Worm (Caenorhabditis elegans) whole organism, L2 larva: ENCODE data around the gene F40F8.5.

Source experiments
- C34F6.9 ChIP-seq: fragments of 150-350 bp; optimal IDR thresholded peaks from 2 replicates; lab custom pipeline; 2014; ENCODE audit warnings: missing biosample characterization, missing genetic modification characterization
- F13H6.1 ChIP-seq: sonication (generic microtip); optimal IDR thresholded peaks from 2 replicates; lab custom pipeline; 2016; ENCODE audit warnings: missing genetic modification characterization, missing compliant biosample characterization
- R02D3.7 ChIP-seq: fragments of 150-350 bp; optimal IDR thresholded peaks from 2 replicates; lab custom pipeline; 2014; ENCODE audit warnings: missing biosample characterization, missing genetic modification characterization
- Y55F3AM.14 ChIP-seq: fragments of 200-800 bp; sonication (Bioruptor generic); optimal IDR thresholded peaks from 2 replicates; lab custom pipeline; 2018; ENCODE audit warnings: mild to moderate bottlenecking, missing genetic modification characterization, missing compliant biosample characterization
- ZK546.5 ChIP-seq: sonication (generic microtip); optimal IDR thresholded peaks from 2 replicates; lab custom pipeline; 2017; ENCODE audit warnings: missing biosample characterization, missing genetic modification characterization
- alr-1 ChIP-seq: fragments of 150-350 bp; optimal IDR thresholded peaks from 2 replicates; lab custom pipeline; 2014; ENCODE audit warnings: missing biosample characterization, missing genetic modification characterization
- aly-2 ChIP-seq: fragments of 150-350 bp; optimal IDR thresholded peaks from 2 replicates; lab custom pipeline; 2014; ENCODE audit warnings: missing biosample characterization, missing genetic modification characterization
- ama-1 ChIP-seq: fragments of 150-350 bp; optimal IDR thresholded peaks from 2 replicates; lab custom pipeline; 2018; ENCODE audit warnings: inconsistent platforms
- blmp-1 ChIP-seq: sonication (generic microtip); optimal IDR thresholded peaks from 2 replicates; lab custom pipeline; 2017; ENCODE audit warnings: missing genetic modification characterization, mild to moderate bottlenecking, missing compliant biosample characterization, antibody characterized with exemption, moderate library complexity; ENCODE audit not compliant: insufficient read depth
- ceh-16 ChIP-seq: fragments of 150-350 bp; optimal IDR thresholded peaks from 2 replicates; lab custom pipeline; 2014; ENCODE audit warnings: missing biosample characterization, missing genetic modification characterization
- ceh-82 ChIP-seq: fragments of 150-350 bp; optimal IDR thresholded peaks from 2 replicates; lab custom pipeline; 2014; ENCODE audit warnings: missing biosample characterization, missing genetic modification characterization
- crh-2 ChIP-seq: sonication (generic microtip); optimal IDR thresholded peaks from 2 replicates; lab custom pipeline; 2017; ENCODE audit warnings: missing biosample characterization, missing genetic modification characterization
- dmd-4 ChIP-seq: sonication (generic microtip); optimal IDR thresholded peaks from 2 replicates; lab custom pipeline; 2017; ENCODE audit warnings: missing biosample characterization, missing genetic modification characterization
- egl-27 ChIP-seq: sonication (generic microtip); optimal IDR thresholded peaks from 3 replicates; lab custom pipeline; 2017; ENCODE audit warnings: missing biosample characterization, missing genetic modification reagents, missing genetic modification characterization
- elt-1 ChIP-seq: fragments of 150-350 bp; optimal IDR thresholded peaks from 2 replicates; lab custom pipeline; 2014; ENCODE audit warnings: missing biosample characterization, missing genetic modification characterization
- elt-3 ChIP-seq: sonication (generic microtip); optimal IDR thresholded peaks from 2 replicates; lab custom pipeline; 2017; ENCODE audit warnings: missing biosample characterization, missing genetic modification characterization
- fos-1 ChIP-seq: fragments of 150-350 bp; optimal IDR thresholded peaks from 2 replicates; lab custom pipeline; 2014; ENCODE audit warnings: missing biosample characterization, missing genetic modification characterization
- gmeb-1 ChIP-seq: fragments of 150-350 bp; optimal IDR thresholded peaks from 2 replicates; lab custom pipeline; 2014; ENCODE audit warnings: missing biosample characterization, missing genetic modification characterization
- lin-11 ChIP-seq: fragments of 150-350 bp; sonication (generic microtip); optimal IDR thresholded peaks from 2 replicates; lab custom pipeline; 2014; ENCODE audit warnings: missing biosample characterization, missing genetic modification characterization, inconsistent platforms, mixed read lengths
- lin-13 ChIP-seq: fragments of 150-350 bp; optimal IDR thresholded peaks from 2 replicates; lab custom pipeline; 2014; ENCODE audit warnings: missing biosample characterization, missing genetic modification reagents, missing genetic modification characterization
- lin-39 ChIP-seq: fragments of 150-350 bp; optimal IDR thresholded peaks from 2 replicates; lab custom pipeline; 2014; ENCODE audit warnings: missing biosample characterization, missing genetic modification reagents, missing genetic modification characterization
- lsy-2 ChIP-seq, 2 experiments: fragments of 150-350 bp in 1 of 2; sonication (generic microtip) in 1 of 2; optimal IDR thresholded peaks; 2 replicates each; lab custom pipeline; 2014 to 2017; ENCODE audit warnings: missing biosample characterization in 2 of 2, missing genetic modification characterization in 2 of 2
- mab-5 ChIP-seq: fragments of 150-350 bp; optimal IDR thresholded peaks from 2 replicates; lab custom pipeline; 2014; ENCODE audit warnings: missing biosample characterization, missing genetic modification characterization
- mbf-1 ChIP-seq: sonication (generic microtip); optimal IDR thresholded peaks from 2 replicates; lab custom pipeline; 2017; ENCODE audit warnings: missing biosample characterization, missing genetic modification characterization
- mdl-1 ChIP-seq, 2 experiments: fragments of 150-350 bp in 1 of 2; sonication (generic microtip) in 1 of 2; optimal IDR thresholded peaks; 2 replicates each; lab custom pipeline; 2017; ENCODE audit warnings: missing biosample characterization in 2 of 2, missing genetic modification characterization in 2 of 2
- nhr-10 ChIP-seq: sonication (generic microtip); optimal IDR thresholded peaks from 2 replicates; lab custom pipeline; 2017; ENCODE audit warnings: missing biosample characterization, missing genetic modification characterization
- nhr-11 ChIP-seq: fragments of 150-350 bp; optimal IDR thresholded peaks from 2 replicates; lab custom pipeline; 2014; ENCODE audit warnings: missing biosample characterization, missing genetic modification characterization
- nhr-12 ChIP-seq: fragments of 150-350 bp; optimal IDR thresholded peaks from 2 replicates; lab custom pipeline; 2014; ENCODE audit warnings: missing biosample characterization, missing genetic modification characterization
- nhr-129 ChIP-seq: fragments of 150-350 bp; optimal IDR thresholded peaks from 2 replicates; lab custom pipeline; 2014; ENCODE audit warnings: missing biosample characterization, missing genetic modification characterization
- nhr-21 ChIP-seq: fragments of 150-350 bp; optimal IDR thresholded peaks from 2 replicates; lab custom pipeline; 2014; ENCODE audit warnings: missing biosample characterization, missing genetic modification characterization
- nhr-23 ChIP-seq: fragments of 150-350 bp; optimal IDR thresholded peaks from 2 replicates; lab custom pipeline; 2014; ENCODE audit warnings: missing biosample characterization, missing genetic modification reagents, missing genetic modification characterization
- nhr-237 ChIP-seq: fragments of 150-350 bp; optimal IDR thresholded peaks from 2 replicates; lab custom pipeline; 2014; ENCODE audit warnings: missing biosample characterization, missing genetic modification characterization
- nhr-25 ChIP-seq: fragments of 150-350 bp; sonication (generic microtip); optimal IDR thresholded peaks from 3 replicates; lab custom pipeline; 2014; ENCODE audit warnings: missing biosample characterization, missing genetic modification characterization
- nhr-6 ChIP-seq: fragments of 150-350 bp; optimal IDR thresholded peaks from 2 replicates; lab custom pipeline; 2014; ENCODE audit warnings: missing biosample characterization, missing genetic modification characterization
- nhr-77 ChIP-seq: fragments of 150-350 bp; optimal IDR thresholded peaks from 2 replicates; lab custom pipeline; 2014; ENCODE audit warnings: missing biosample characterization, missing genetic modification characterization
- peb-1 ChIP-seq: fragments of 150-350 bp; optimal IDR thresholded peaks from 2 replicates; lab custom pipeline; 2014; ENCODE audit warnings: missing biosample characterization, missing genetic modification characterization
- sem-4 ChIP-seq: fragments of 150-350 bp; optimal IDR thresholded peaks from 2 replicates; lab custom pipeline; 2014; ENCODE audit warnings: missing biosample characterization, missing genetic modification reagents, missing genetic modification characterization
- skn-1 ChIP-seq: sonication (generic microtip); optimal IDR thresholded peaks from 2 replicates; lab custom pipeline; 2017; ENCODE audit warnings: missing biosample characterization, missing genetic modification characterization
- sma-3 ChIP-seq: sonication (generic microtip); optimal IDR thresholded peaks from 2 replicates; lab custom pipeline; 2016; ENCODE audit warnings: missing genetic modification reagents, missing genetic modification characterization, missing compliant biosample characterization
- sma-9 ChIP-seq, 2 experiments: fragments of 150-350 bp in 1 of 2; sonication (generic microtip) in 1 of 2; optimal IDR thresholded peaks; 2 replicates each; lab custom pipeline; 2014 to 2016; ENCODE audit warnings: missing genetic modification characterization in 2 of 2, mild to moderate bottlenecking in 1 of 2, missing biosample characterization in 1 of 2, missing compliant biosample characterization in 1 of 2, missing genetic modification reagents in 1 of 2, moderate library complexity in 1 of 2
- snpc-4 ChIP-seq: fragments of 150-350 bp; optimal IDR thresholded peaks from 2 replicates; lab custom pipeline; 2014; ENCODE audit warnings: missing biosample characterization, missing genetic modification characterization
- unc-39 ChIP-seq: fragments of 150-350 bp; optimal IDR thresholded peaks from 2 replicates; lab custom pipeline; 2014; ENCODE audit warnings: missing biosample characterization, missing genetic modification characterization
- unc-55 ChIP-seq: fragments of 150-350 bp; sonication (generic microtip); optimal IDR thresholded peaks from 3 replicates; lab custom pipeline; 2014; ENCODE audit warnings: missing biosample characterization, missing genetic modification reagents, missing genetic modification characterization
- unc-62 ChIP-seq: fragments of 150-350 bp; optimal IDR thresholded peaks from 2 replicates; lab custom pipeline; 2014; ENCODE audit warnings: missing biosample characterization, missing genetic modification reagents, missing genetic modification characterization
- zag-1 ChIP-seq: fragments of 150-350 bp; optimal IDR thresholded peaks from 2 replicates; lab custom pipeline; 2014; ENCODE audit warnings: missing biosample characterization, missing genetic modification characterization
- ztf-1 ChIP-seq: fragments of 200-800 bp; sonication (Bioruptor generic); conservative IDR thresholded peaks from 2 replicates; pipeline ENCODE4 v1.3.6; 2022; ENCODE audit warnings: missing genetic modification characterization, missing compliant biosample characterization
- ztf-11 ChIP-seq: sonication (generic microtip); optimal IDR thresholded peaks from 2 replicates; lab custom pipeline; 2017; ENCODE audit warnings: missing biosample characterization, missing genetic modification characterization
- ztf-4 ChIP-seq: fragments of 150-350 bp; optimal IDR thresholded peaks from 2 replicates; lab custom pipeline; 2014; ENCODE audit warnings: missing biosample characterization, missing genetic modification characterization

F40F8.5 gene

DNA sequence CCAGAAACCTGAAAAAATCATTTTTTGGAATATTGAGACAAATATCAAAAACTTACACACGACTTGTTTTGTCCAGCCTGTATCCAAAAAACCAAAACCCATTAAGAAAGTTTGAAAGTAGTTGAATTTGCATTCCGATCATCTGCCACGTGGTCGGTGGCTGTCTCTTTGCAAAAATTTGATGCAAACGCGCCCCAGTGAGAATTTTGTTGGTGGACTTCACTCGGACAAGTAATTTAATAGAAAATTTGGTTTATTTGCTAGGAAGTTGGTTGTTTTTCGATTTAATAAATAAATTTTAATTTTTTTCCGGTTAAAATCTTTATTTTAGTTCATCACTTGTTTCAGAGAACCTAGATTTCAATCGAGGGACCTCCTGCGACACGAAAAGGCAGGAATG, 40.6 kb upstream of the F40F8.5 start:
- TF ChIP-seq nhr-129 (tag; lab: Kevin White, UChicago) (no peak), lin-39 (tag; lab: Kevin White, UChicago) (no peak), dmd-4 (no peak), nhr-10 (tag; lab: Kevin White, UChicago) (no peak), lin-13 (GFP tag; lab: Kevin White, UChicago) (no peak), nhr-237 (tag; lab: Kevin White, UChicago) (no peak), C34F6.9 (no peak), alr-1 (no peak)
- TF ChIP-seq, all 48 proteins: peak for 0

DNA sequence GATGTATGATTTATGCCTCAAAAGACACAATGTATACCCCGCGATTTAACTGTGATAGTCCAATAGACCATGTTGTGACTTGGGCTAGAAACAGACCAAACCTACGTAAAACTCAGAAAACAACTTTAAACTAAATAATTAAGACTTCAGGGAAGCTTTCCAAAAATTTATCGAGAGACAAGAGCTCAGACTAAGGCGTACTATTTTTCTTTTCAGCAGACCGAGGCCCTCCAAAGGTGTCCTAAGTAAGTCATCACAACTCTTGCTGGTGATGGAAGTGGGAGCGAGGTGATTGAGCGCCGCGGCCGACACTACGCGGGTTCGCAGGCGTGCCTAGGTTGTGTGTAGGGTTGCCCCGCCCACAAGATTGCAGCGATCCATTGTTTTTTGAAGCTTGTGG, 32.3 kb upstream of the F40F8.5 start:
- TF ChIP-seq lin-13 (GFP tag; lab: Kevin White, UChicago) (peak; percentile 56), sma-3 (GFP tag; lab: Kevin White, UChicago) (peak; percentile 89), elt-3 (tag; lab: Kevin White, UChicago) (no peak), dmd-4 (no peak), mbf-1 (tag; lab: Kevin White, UChicago) (no peak), Y55F3AM.14 (GFP tag; lab: Kevin White, UChicago) (no peak), ceh-82 (no peak), mdl-1 (tag; optimal IDR thresholded peaks at IDR 0.05; lab: Kevin White, UChicago) (peak; percentile 37 to 86), nhr-11 (tag; lab: Kevin White, UChicago) (no peak), mab-5 (no peak), ztf-1 (GFP tag; lab: Robert Waterston, UW) (no peak), alr-1 (no peak), blmp-1 (tag; lab: Kevin White, UChicago) (no peak), ztf-4 (tag; lab: Kevin White, UChicago) (peak; percentile 25), nhr-23 (tag; lab: Kevin White, UChicago) (no peak), unc-55 (GFP tag; lab: Kevin White, UChicago) (peak; percentile 29), lin-39 (tag; lab: Kevin White, UChicago) (no peak), peb-1 (no peak), nhr-12 (tag; lab: Kevin White, UChicago) (no peak), crh-2 (tag; lab: Kevin White, UChicago) (peak; percentile 12), nhr-129 (tag; lab: Kevin White, UChicago) (peak; percentile 63), gmeb-1 (peak; percentile 76), unc-62 (GFP tag; lab: Kevin White, UChicago) (no peak), lsy-2 (tag; optimal IDR thresholded peaks at IDR 0.05; lab: Kevin White, UChicago) (peak; percentile 43 to 56), skn-1 (tag; lab: Kevin White, UChicago) (no peak), nhr-21 (peak; percentile 84), nhr-10 (tag; lab: Kevin White, UChicago) (no peak), elt-1 (tag; lab: Kevin White, UChicago) (no peak), sem-4 (tag; lab: Kevin White, UChicago) (peak; percentile 31), fos-1 (tag; lab: Kevin White, UChicago) (peak; percentile 41), C34F6.9 (peak; percentile 6), snpc-4 (peak; percentile 98), nhr-25 (peak; percentile 44), sma-9 (GFP tag; optimal IDR thresholded peaks at IDR 0.05; lab: Kevin White, UChicago) (peak; percentile 85), sma-9 (tag; optimal IDR thresholded peaks at IDR 0.05; lab: Kevin White, UChicago) (no peak), F13H6.1 (tag; lab: Kevin White, UChicago) (peak; percentile 75), nhr-77 (tag; lab: Kevin White, UChicago) (no peak), ceh-16 (tag; lab: Kevin White, UChicago) (peak; percentile 49), unc-39 (no peak), lin-11 (tag; lab: Kevin White, UChicago) (peak; percentile 18), zag-1 (tag; lab: Kevin White, UChicago) (no peak), nhr-237 (tag; lab: Kevin White, UChicago) (peak; percentile 26), ama-1 (peak; percentile 96), ztf-11 (tag; lab: Kevin White, UChicago) (no peak), aly-2 (no peak), egl-27 (tag; lab: Kevin White, UChicago) (peak; percentile 20), R02D3.7 (tag; lab: Kevin White, UChicago) (peak; percentile 22), ZK546.5 (tag; lab: Kevin White, UChicago) (no peak), nhr-6 (tag; lab: Kevin White, UChicago) (no peak)
- TF ChIP-seq, all 48 proteins: peak for 23
